Worm (Caenorhabditis elegans): ENCODE results near the gene F48F7.5.

The F48F7.5 gene

ce11 chrX:13950620-13951152, 24.8 kb upstream of the F48F7.5 start (continued):
- no peak for TF ChIP-seq dmd-8 (GFP tag; IDR thresholded peaks at IDR 0.05)
- TF ChIP-seq R02D3.7 (tag; optimal IDR thresholded peaks at IDR 0.05) = no peak
- TF ChIP-seq cey-2 (tag; optimal IDR thresholded peaks at IDR 0.05; ENCODE audit: borderline replicate concordance, insufficient read depth) = no peak
- peak; percentile 47; the same call in 1 of the 2 replicates for TF ChIP-seq egl-43 (GFP tag; IDR thresholded peaks at IDR 0.05)
- no peak for TF ChIP-seq snpc-1.2 (GFP tag; IDR thresholded peaks at IDR 0.05)
- TF ChIP-seq unc-62 (GFP tag; optimal IDR thresholded peaks at IDR 0.05 in 1 of 2) = peak in 1 of 2 experiments; percentile 72
- TF ChIP-seq unc-62 (tag; optimal IDR thresholded peaks at IDR 0.05) = no peak
- TF ChIP-seq F44E2.7 (GFP tag; IDR thresholded peaks at IDR 0.05) = no peak
- no peak for TF ChIP-seq spr-3 (GFP tag; optimal IDR thresholded peaks at IDR 0.05)
- TF ChIP-seq attf-4 (tag; optimal IDR thresholded peaks at IDR 0.05) = no peak
- no peak for TF ChIP-seq nhr-48 (tag; optimal IDR thresholded peaks at IDR 0.05)
- no peak for TF ChIP-seq nhr-77 (tag; optimal IDR thresholded peaks at IDR 0.05)
- no peak for TF ChIP-seq lin-39 (tag; optimal IDR thresholded peaks at IDR 0.05)
- TF ChIP-seq zag-1 (tag; optimal IDR thresholded peaks at IDR 0.05) = no peak
- TF ChIP-seq T20F7.1 (GFP tag; optimal IDR thresholded peaks at IDR 0.05) = no peak
- TF ChIP-seq hif-1 (tag; optimal IDR thresholded peaks at IDR 0.05) = no peak
- TF ChIP-seq set-16 (GFP tag; IDR thresholded peaks at IDR 0.05) = peak; percentile 38
- no peak for TF ChIP-seq F49E8.2 (tag; optimal IDR thresholded peaks at IDR 0.05; ENCODE audit: borderline replicate concordance)
- no peak for TF ChIP-seq unc-39 (tag; optimal IDR thresholded peaks at IDR 0.05)
- TF ChIP-seq mxl-2 (GFP tag; conservative IDR thresholded peaks at IDR 0.05) = no peak
- TF ChIP-seq daf-16 (GFP tag; optimal IDR thresholded peaks at IDR 0.05) = no peak
- peak; percentile 39 for TF ChIP-seq daf-16 (tag; optimal IDR thresholded peaks at IDR 0.05)
- TF ChIP-seq tra-1 (GFP tag; IDR thresholded peaks at IDR 0.05) = no peak
- TF ChIP-seq nhr-111 (GFP tag; optimal IDR thresholded peaks at IDR 0.05) = no peak
- peak; percentile 57 for TF ChIP-seq hmg-1.1 (GFP tag; IDR thresholded peaks at IDR 0.05)
- TF ChIP-seq zip-11 (GFP tag; IDR thresholded peaks at IDR 0.05) = no peak
- no peak for TF ChIP-seq madf-5 (GFP tag; IDR thresholded peaks at IDR 0.05)
- TF ChIP-seq rbr-2 (tag; optimal IDR thresholded peaks at IDR 0.05) = peak; percentile 33
- peak; percentile 51 for TF ChIP-seq ceh-28 (tag; optimal IDR thresholded peaks at IDR 0.05)
- no peak for TF ChIP-seq lin-13 (GFP tag; optimal IDR thresholded peaks at IDR 0.05)
- no peak for TF ChIP-seq ztf-7 (tag; optimal IDR thresholded peaks at IDR 0.05)
- TF ChIP-seq fos-1 (tag; optimal IDR thresholded peaks at IDR 0.05) = no peak
- no peak for TF ChIP-seq dmd-9 (GFP tag; IDR thresholded peaks at IDR 0.05)
- TF ChIP-seq snpc-4 (tag; optimal IDR thresholded peaks at IDR 0.05) = no peak
- no peak for TF ChIP-seq ama-1 (optimal IDR thresholded peaks at IDR 0.05)
- 0 out of 2 replicates have a peak, but pooled peaks have one; percentile 55 for TF ChIP-seq D1046.2 (GFP tag; IDR thresholded peaks at IDR 0.05)
- no peak for TF ChIP-seq zfp-3 (GFP tag; conservative IDR thresholded peaks at IDR 0.05)
- TF ChIP-seq mes-2 (tag; optimal IDR thresholded peaks at IDR 0.05; ENCODE audit: poor library complexity, severe bottlenecking) = peak; percentile 50
- TF ChIP-seq lsy-2 (tag; optimal IDR thresholded peaks at IDR 0.05) = peak in 1 of 2 experiments; percentile 21
- peak; percentile 41 for TF ChIP-seq nhr-102 (tag; optimal IDR thresholded peaks at IDR 0.05)
- no peak for TF ChIP-seq vab-7 (GFP tag; IDR thresholded peaks at IDR 0.05)
- TF ChIP-seq saeg-2 (GFP tag; IDR thresholded peaks at IDR 0.05) = no peak
- no peak for TF ChIP-seq lim-7 (GFP tag; IDR thresholded peaks at IDR 0.05)
- no peak for TF ChIP-seq nhr-42 (GFP tag; IDR thresholded peaks at IDR 0.05)
- TF ChIP-seq dmd-6 (GFP tag; IDR thresholded peaks at IDR 0.05) = peak; percentile 60
- TF ChIP-seq nhr-25 (tag; optimal IDR thresholded peaks at IDR 0.05; ENCODE audit: borderline replicate concordance, insufficient read depth) = peak; percentile 50
- TF ChIP-seq nhr-6 (tag; optimal IDR thresholded peaks at IDR 0.05) = no peak
- TF ChIP-seq arid-1 (GFP tag; conservative IDR thresholded peaks at IDR 0.05) = no peak
- TF ChIP-seq T26A8.4 (GFP tag; IDR thresholded peaks at IDR 0.05) = no peak
- peak; percentile 72 for TF ChIP-seq mep-1 (tag; optimal IDR thresholded peaks at IDR 0.05)
- TF ChIP-seq ZK546.5 (tag; optimal IDR thresholded peaks at IDR 0.05) = no peak
- TF ChIP-seq egl-27 (tag; optimal IDR thresholded peaks at IDR 0.05) = no peak
